Fruit fly (Drosophila melanogaster): ENCODE results near the gene Efa6.

Efa6 gene

dm6 chr3R:22547585-22548022 is 40.0 kb upstream of the Efa6 start, which contains the start of gene AdipoR (continued):
- TF ChIP-seq zfh1 (GFP tag; IDR thresholded peaks at IDR 0.05), result no peak
- TF ChIP-seq CG9817 (tag; optimal IDR thresholded peaks at IDR 0.05), result no peak
- no peak for TF ChIP-seq CG10959 (GFP tag; IDR thresholded peaks at IDR 0.05)
- peak; percentile 42 for TF ChIP-seq kay (GFP tag; optimal IDR thresholded peaks at IDR 0.05)
- no peak for TF ChIP-seq CG8359 (GFP tag; optimal IDR thresholded peaks at IDR 0.05; ENCODE audit: borderline replicate concordance)
- no peak for TF ChIP-seq gsb (GFP tag; IDR thresholded peaks at IDR 0.05)
- no peak for TF ChIP-seq CG15011 (GFP tag; optimal IDR thresholded peaks at IDR 0.05)
- TF ChIP-seq CG11398 (GFP tag; optimal IDR thresholded peaks at IDR 0.05), result peak; percentile 3
- TF ChIP-seq CG1832 (GFP tag; optimal IDR thresholded peaks at IDR 0.05), result no peak
- TF ChIP-seq CG5180 (GFP tag; optimal IDR thresholded peaks at IDR 0.05), result no peak
- TF ChIP-seq Hr3 (GFP tag; optimal IDR thresholded peaks at IDR 0.05), result no peak
- TF ChIP-seq CG15269 (tag; optimal IDR thresholded peaks at IDR 0.05), result peak; percentile 7
- TF ChIP-seq Gug (GFP tag; IDR thresholded peaks at IDR 0.05), result no peak
- TF ChIP-seq CG12769 (tag; optimal IDR thresholded peaks at IDR 0.05), result peak; percentile 55
- peak; percentile 65 for TF ChIP-seq p53 (GFP tag; optimal IDR thresholded peaks at IDR 0.05)
- no peak for TF ChIP-seq maf-S (GFP tag; optimal IDR thresholded peaks at IDR 0.05)
- no peak for TF ChIP-seq kah (GFP tag; optimal IDR thresholded peaks at IDR 0.05)
- TF ChIP-seq bcd (GFP tag; optimal IDR thresholded peaks at IDR 0.05), result peak; percentile 34
- peak; percentile 35 for TF ChIP-seq kni (GFP tag; optimal IDR thresholded peaks at IDR 0.05)
- no peak for TF ChIP-seq CG14014 (GFP tag; IDR thresholded peaks at IDR 0.05)
- TF ChIP-seq BEAF-32 (GFP tag; optimal IDR thresholded peaks at IDR 0.05), result peak; percentile 62
- no peak for TF ChIP-seq Bdp1 (GFP tag; optimal IDR thresholded peaks at IDR 0.05)
- no peak for TF ChIP-seq CG10321 (GFP tag; IDR thresholded peaks at IDR 0.05)
- no peak for TF ChIP-seq br (optimal IDR thresholded peaks at IDR 0.05)
- no peak for TF ChIP-seq ERR (GFP tag; optimal IDR thresholded peaks at IDR 0.05)
- TF ChIP-seq dimm (GFP tag; IDR thresholded peaks at IDR 0.05), result no peak
- TF ChIP-seq pros (GFP tag; optimal IDR thresholded peaks at IDR 0.05), result no peak
- TF ChIP-seq CG8089 (GFP tag; optimal IDR thresholded peaks at IDR 0.05), result no peak
- no peak for TF ChIP-seq Sox100B (GFP tag; optimal IDR thresholded peaks at IDR 0.05)
- no peak for TF ChIP-seq CG8281 (tag; optimal IDR thresholded peaks at IDR 0.05)
- TF ChIP-seq Atf3 (GFP tag; optimal IDR thresholded peaks at IDR 0.05), result no peak
- TF ChIP-seq Xbp1 (GFP tag; optimal IDR thresholded peaks at IDR 0.05), result no peak
- no peak for TF ChIP-seq jigr1 (GFP tag; IDR thresholded peaks at IDR 0.05)
- TF ChIP-seq hbn (GFP tag; IDR thresholded peaks at IDR 0.05; ENCODE audit: partially characterized antibody), result no peak
- TF ChIP-seq CG6765 (GFP tag; optimal IDR thresholded peaks at IDR 0.05), result peak; percentile 42
- TF ChIP-seq CG11723 (GFP tag; optimal IDR thresholded peaks at IDR 0.05), result no peak
- no peak for TF ChIP-seq CG1647 (GFP tag; optimal IDR thresholded peaks at IDR 0.05)
- no peak for TF ChIP-seq CG12236 (GFP tag; optimal IDR thresholded peaks at IDR 0.05)
- TF ChIP-seq Meics (GFP tag; optimal IDR thresholded peaks at IDR 0.05), result peak; percentile 95
- TF ChIP-seq Fer1 (GFP tag; optimal IDR thresholded peaks at IDR 0.05), result peak; percentile 39
- no peak for TF ChIP-seq Doc2 (GFP tag; IDR thresholded peaks at IDR 0.05)
- TF ChIP-seq Ets65A (GFP tag), result no peak
- TF ChIP-seq Hr51 (GFP tag; optimal IDR thresholded peaks at IDR 0.05), result peak in 1 of 2 experiments; percentile 31
- peak; percentile 17 for TF ChIP-seq Nf-YB (GFP tag; optimal IDR thresholded peaks at IDR 0.05)
- TF ChIP-seq CG4617 (GFP tag; optimal IDR thresholded peaks at IDR 0.05; ENCODE audit: borderline replicate concordance), result peak; percentile 91
- TF ChIP-seq Dad (GFP tag; optimal IDR thresholded peaks at IDR 0.05), result no peak
- peak; percentile 33 for TF ChIP-seq pfk (GFP tag; optimal IDR thresholded peaks at IDR 0.05)
- TF ChIP-seq CG9876 (GFP tag; optimal IDR thresholded peaks at IDR 0.05), result no peak
- TF ChIP-seq CG10462 (GFP tag; optimal IDR thresholded peaks at IDR 0.05), result no peak
- peak; percentile 25 for TF ChIP-seq unpg (GFP tag; optimal IDR thresholded peaks at IDR 0.05)
- TF ChIP-seq CG2875 (GFP tag; optimal IDR thresholded peaks at IDR 0.05), result no peak
- no peak for TF ChIP-seq CG32532 (GFP tag; IDR thresholded peaks at IDR 0.05)
